Worm (Caenorhabditis elegans): ENCODE data around the gene nhr-36.

DNA sequence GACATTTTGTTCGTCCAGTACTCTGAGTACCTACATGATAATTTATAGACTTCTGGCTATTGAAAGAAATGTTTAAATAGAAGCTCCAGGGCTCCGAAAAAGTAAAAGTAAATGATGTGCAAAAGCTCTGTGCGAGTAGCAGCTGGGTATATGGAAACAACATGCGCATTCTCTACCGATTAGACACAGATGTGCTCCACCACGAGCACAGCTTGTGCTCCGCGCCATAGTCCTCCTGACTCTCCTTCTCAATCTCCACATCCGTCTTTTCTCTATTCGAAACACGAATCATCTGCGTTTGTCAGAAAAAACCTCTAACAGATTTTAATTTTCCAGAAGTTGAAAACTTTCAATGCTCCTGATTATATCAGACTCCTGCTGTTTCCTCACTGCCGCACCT, 22.1 kb upstream of the nhr-36 start:
- TF ChIP-seq zag-1 (tag; optimal IDR thresholded peaks at IDR 0.05) (no peak), ceh-82 (tag; optimal IDR thresholded peaks at IDR 0.05) (no peak), nhr-19 (GFP tag; conservative IDR thresholded peaks at IDR 0.05) (no peak), sox-4 (tag; optimal IDR thresholded peaks at IDR 0.05) (no peak), ceh-8 (GFP tag; optimal IDR thresholded peaks at IDR 0.05) (no peak), rnt-1 (tag; optimal IDR thresholded peaks at IDR 0.05) (no peak), ztf-11 (tag; optimal IDR thresholded peaks at IDR 0.05) (no peak), alr-1 (tag; optimal IDR thresholded peaks at IDR 0.05; ENCODE audit: borderline replicate concordance) (no peak), fkh-10 (GFP tag; optimal IDR thresholded peaks at IDR 0.05) (no peak), pqm-1 (tag; optimal IDR thresholded peaks at IDR 0.05) (no peak), dpl-1 (GFP tag; optimal IDR thresholded peaks at IDR 0.05) (no peak)
